Worm (Caenorhabditis elegans) whole organism, early embryonic: Measurements from ENCODE around the gene egl-15.

Experiments used
- B0310.2 ChIP-seq: sonication (generic microtip); optimal IDR thresholded peaks from 2 replicates; lab custom pipeline; 2016; ENCODE audit warnings: mild to moderate bottlenecking, missing genetic modification characterization, missing compliant biosample characterization
- F13C5.2 ChIP-seq: sonication (generic microtip); optimal IDR thresholded peaks from 2 replicates; lab custom pipeline; 2017; ENCODE audit warnings: mild to moderate bottlenecking, missing genetic modification characterization, inconsistent platforms, missing compliant biosample characterization
- aly-1 ChIP-seq: sonication (generic microtip); optimal IDR thresholded peaks from 2 replicates; lab custom pipeline; 2016; ENCODE audit warnings: missing genetic modification characterization, missing compliant biosample characterization
- ama-1 ChIP-seq: fragments of 150-350 bp; optimal IDR thresholded peaks from 2 replicates; lab custom pipeline; 2014
- ceh-13 ChIP-seq: fragments of 200-800 bp; sonication (Bioruptor generic); optimal IDR thresholded peaks from 2 replicates; lab custom pipeline; 2018; ENCODE audit warnings: mild to moderate bottlenecking, missing genetic modification characterization, missing compliant biosample characterization
- ets-7 ChIP-seq: sonication (generic microtip); optimal IDR thresholded peaks from 2 replicates; lab custom pipeline; 2016; ENCODE audit warnings: missing genotype, missing genetic modification characterization, missing compliant biosample characterization
- flt-1 ChIP-seq: fragments of 200-800 bp; sonication (Bioruptor generic); IDR thresholded peaks from 2 replicates; pipeline ENCODE4 v1.3.6; 2022; ENCODE audit warnings: missing genetic modification characterization, missing compliant biosample characterization
- hmbx-1 ChIP-seq: sonication (generic microtip); optimal IDR thresholded peaks from 2 replicates; lab custom pipeline; 2016; ENCODE audit warnings: mild to moderate bottlenecking, missing genetic modification characterization, missing compliant biosample characterization
- hmg-4 ChIP-seq: fragments of 200-800 bp; sonication (Bioruptor generic); optimal IDR thresholded peaks from 2 replicates; lab custom pipeline; 2018; ENCODE audit warnings: mild to moderate bottlenecking, missing genetic modification characterization, missing compliant biosample characterization
- hnd-1 ChIP-seq: sonication (generic microtip); optimal IDR thresholded peaks from 2 replicates; lab custom pipeline; 2016; ENCODE audit warnings: missing genetic modification characterization, missing compliant biosample characterization
- pes-1 ChIP-seq: fragments of 200-800 bp; sonication (Bioruptor generic); IDR thresholded peaks from 2 replicates; pipeline ENCODE4 v1.3.6; 2022; ENCODE audit warnings: missing genetic modification reagents, missing genetic modification characterization, missing compliant biosample characterization
- sea-1 ChIP-seq: fragments of 200-800 bp; sonication (Bioruptor generic); conservative IDR thresholded peaks from 2 replicates; pipeline ENCODE4 v1.3.6; 2022; ENCODE audit warnings: missing genetic modification characterization, missing compliant biosample characterization

DNA sequence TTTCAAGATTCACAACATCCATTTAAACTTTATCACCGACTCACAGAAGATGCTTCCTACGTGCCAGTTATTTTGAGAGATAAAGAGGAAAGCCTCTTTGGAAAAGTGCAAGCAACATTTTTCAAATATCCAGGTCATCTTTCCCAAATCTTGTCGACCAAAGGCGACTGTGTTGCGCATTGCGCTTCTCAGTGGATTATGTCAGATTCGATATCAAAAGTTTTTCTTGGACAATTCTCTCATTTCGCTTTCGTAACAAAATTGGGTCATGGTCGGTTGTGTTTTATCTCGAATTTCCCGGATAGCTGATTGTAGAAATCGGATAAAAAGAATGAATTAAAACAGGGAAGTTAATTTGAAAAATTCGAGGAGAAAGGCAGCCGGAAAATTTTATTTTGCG lies 51.1 kb downstream of the egl-15 start:
- TF ChIP-seq ama-1 (lab: Kevin White, UChicago) (no peak), ets-7 (tag; lab: Kevin White, UChicago) (no peak), B0310.2 (tag; lab: Kevin White, UChicago) (no peak), ceh-13 (GFP tag; lab: Kevin White, UChicago) (no peak), hmbx-1 (tag; lab: Kevin White, UChicago) (no peak), flt-1 (GFP tag; lab: Robert Waterston, UW) (no peak), aly-1 (tag; lab: Kevin White, UChicago) (no peak), pes-1 (no peak), F13C5.2 (no peak), sea-1 (GFP tag; lab: Robert Waterston, UW) (no peak), hmg-4 (GFP tag; lab: Kevin White, UChicago) (no peak), hnd-1 (tag; lab: Kevin White, UChicago) (no peak)
